Fruit fly (Drosophila melanogaster) whole organism, embryonic: Measurements from ENCODE around the gene CG13896.

Experiments
- Dfd ChIP-seq, 2 experiments: fragments of >200 bp; optimal IDR thresholded peaks; 2 replicates each; lab custom pipeline; 2017; ENCODE audit warnings: missing biosample characterization in 2 of 2, missing genetic modification characterization in 2 of 2
- Lhr ChIP-seq: fragments of 200-800 bp; sonication (Bioruptor generic); optimal IDR thresholded peaks from 3 replicates; lab custom pipeline; 2017; ENCODE audit warnings: mild to moderate bottlenecking, missing biosample characterization, missing genetic modification reagents, missing genetic modification characterization
- bigmax ChIP-seq: fragments of 200-800 bp; sonication (Bioruptor generic); optimal IDR thresholded peaks from 2 replicates; lab custom pipeline; 2018; ENCODE audit warnings: missing biosample characterization, mild to moderate bottlenecking, missing genetic modification characterization
- dpn ChIP-seq, 2 experiments: fragments of 200-800 bp; sonication (Bioruptor generic); optimal IDR thresholded peaks; 3 replicates each; lab custom pipeline; 2016; ENCODE audit warnings: missing biosample characterization in 2 of 2, missing genetic modification characterization in 2 of 2
- gfzf ChIP-seq: fragments of 200-800 bp; sonication (Bioruptor generic); optimal IDR thresholded peaks from 2 replicates; lab custom pipeline; 2016; ENCODE audit warnings: missing biosample characterization, mild to moderate bottlenecking, missing genetic modification characterization, moderate library complexity
- mld ChIP-seq: fragments of 200-800 bp; sonication (Bioruptor generic); IDR thresholded peaks from 3 replicates; pipeline ENCODE4 v1.3.6; 2022; ENCODE audit warnings: missing biosample characterization, missing genetic modification characterization; ENCODE audit not compliant: partially characterized antibody

DNA sequence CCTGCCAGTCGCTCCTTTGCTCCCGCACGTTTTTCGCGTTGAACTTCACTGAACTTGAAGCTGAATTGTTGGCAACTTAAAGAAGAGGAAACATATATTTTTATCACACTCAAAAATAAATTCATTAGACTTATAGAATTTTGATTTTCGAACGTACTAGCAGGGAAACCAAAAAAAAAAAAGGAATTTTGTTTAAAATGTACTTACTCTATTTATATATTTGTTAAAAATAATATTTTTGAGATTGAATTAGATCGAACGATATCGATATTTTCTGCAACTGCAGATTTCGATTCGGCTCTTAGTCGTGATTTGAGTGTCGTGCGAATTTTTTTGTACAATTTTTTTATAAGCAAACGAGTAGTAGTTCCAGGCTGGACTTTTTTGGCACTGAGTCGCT, 19.8 kb upstream of the CG13896 start:
- TF ChIP-seq gfzf: no peak
- no peak for TF ChIP-seq Dfd (GFP tag; optimal IDR thresholded peaks at IDR 0.05; lab: Kevin White, UChicago)
- no peak for TF ChIP-seq Lhr (GFP tag; lab: Kevin White, UChicago)
- no peak for TF ChIP-seq dpn (GFP tag; optimal IDR thresholded peaks at IDR 0.05; lab: Kevin White, UChicago)
- TF ChIP-seq mld (GFP tag; lab: Robert Waterston, UW): no peak
- TF ChIP-seq bigmax: no peak
